Worm (Caenorhabditis elegans): ENCODE results near the gene aipr-1.

The aipr-1 gene

ce11 chrII:6615232-6616029 lies 21.4 kb upstream of the aipr-1 start:
- TF ChIP-seq sup-37 (GFP tag; optimal IDR thresholded peaks at IDR 0.05): no peak
- TF ChIP-seq ceh-90 (tag; optimal IDR thresholded peaks at IDR 0.05): no peak
- no peak for TF ChIP-seq isw-1 (GFP tag; IDR thresholded peaks at IDR 0.05)
- TF ChIP-seq jun-1 (tag; optimal IDR thresholded peaks at IDR 0.05): no peak
- TF ChIP-seq grh-1 (GFP tag; IDR thresholded peaks at IDR 0.05): no peak
- TF ChIP-seq ceh-88 (GFP tag; IDR thresholded peaks at IDR 0.05): no peak
- TF ChIP-seq elt-3 (tag; optimal IDR thresholded peaks at IDR 0.05): peak in 1 of 6 experiments; percentile 68
- TF ChIP-seq nhr-85 (tag): peak; percentile 84
- peak; percentile 83 for TF ChIP-seq elt-2 (tag; optimal IDR thresholded peaks at IDR 0.05)
- no peak for TF ChIP-seq swsn-7 (tag; optimal IDR thresholded peaks at IDR 0.05)
- TF ChIP-seq blmp-1 (tag; optimal IDR thresholded peaks at IDR 0.05): peak; percentile 95
- peak; percentile 39 for TF ChIP-seq lin-14 (GFP tag; optimal IDR thresholded peaks at IDR 0.05)
- TF ChIP-seq mdl-1 (tag; optimal IDR thresholded peaks at IDR 0.05): no peak
- no peak for TF ChIP-seq egl-13 (tag; optimal IDR thresholded peaks at IDR 0.05)

ce11 chrII:6614500-6614899 lies 20.4 kb upstream of the aipr-1 start:
- TF ChIP-seq elt-2 (tag; optimal IDR thresholded peaks at IDR 0.05): peak; percentile 63
- TF ChIP-seq mef-2 (tag; optimal IDR thresholded peaks at IDR 0.05): no peak
- no peak for TF ChIP-seq ets-5 (GFP tag; IDR thresholded peaks at IDR 0.05)

- TF ChIP-seq elt-2 (tag; optimal IDR thresholded peaks at IDR 0.05): peak; percentile 72
- TF ChIP-seq sptf-1 (tag; optimal IDR thresholded peaks at IDR 0.05): no peak
- peak in 1 of 2 experiments; percentile 34 for TF ChIP-seq lin-35 (GFP tag; optimal IDR thresholded peaks at IDR 0.05)
Measured at ce11 chrII:6612544-6612943, 18.5 kb upstream of the aipr-1 start.

ce11 chrII:6610262-6610661 lies 16.2 kb upstream of the aipr-1 start:
- TF ChIP-seq nhr-20 (tag; optimal IDR thresholded peaks at IDR 0.05): no peak
- no peak for TF ChIP-seq lin-35 (GFP tag; optimal IDR thresholded peaks at IDR 0.05)
- TF ChIP-seq pag-3 (tag; optimal IDR thresholded peaks at IDR 0.05; ENCODE audit: borderline replicate concordance, insufficient read depth): no peak
- TF ChIP-seq sox-4 (tag; optimal IDR thresholded peaks at IDR 0.05): no peak
- no peak for TF ChIP-seq nhr-12 (tag; optimal IDR thresholded peaks at IDR 0.05)
- TF ChIP-seq nhr-84 (tag; optimal IDR thresholded peaks at IDR 0.05): no peak
- peak; percentile 54 for TF ChIP-seq blmp-1 (tag; optimal IDR thresholded peaks at IDR 0.05)
- no peak for TF ChIP-seq sptf-1 (tag; optimal IDR thresholded peaks at IDR 0.05)
- no peak for TF ChIP-seq egl-27 (tag; optimal IDR thresholded peaks at IDR 0.05)
- TF ChIP-seq mdl-1 (tag; optimal IDR thresholded peaks at IDR 0.05): no peak
- peak; percentile 19 for TF ChIP-seq nhr-71 (tag; optimal IDR thresholded peaks at IDR 0.05)
- TF ChIP-seq lin-14 (GFP tag; optimal IDR thresholded peaks at IDR 0.05): peak; percentile 74
- TF ChIP-seq Y116A8C.19 (tag; optimal IDR thresholded peaks at IDR 0.05; ENCODE audit: borderline replicate concordance): no peak
- no peak for TF ChIP-seq fkh-10 (GFP tag; optimal IDR thresholded peaks at IDR 0.05)
- no peak for TF ChIP-seq unc-130 (tag; optimal IDR thresholded peaks at IDR 0.05)
- no peak for TF ChIP-seq lir-3 (tag; optimal IDR thresholded peaks at IDR 0.05; ENCODE audit: poor library complexity)
- TF ChIP-seq ztf-4 (tag; optimal IDR thresholded peaks at IDR 0.05): no peak
- TF ChIP-seq C16A3.4 (tag; optimal IDR thresholded peaks at IDR 0.05): peak; percentile 4
- no peak for TF ChIP-seq unc-98 (GFP tag; IDR thresholded peaks at IDR 0.05)
- no peak for TF ChIP-seq ama-1 (optimal IDR thresholded peaks at IDR 0.05)
- peak; percentile 1 for TF ChIP-seq nhr-90 (tag; optimal IDR thresholded peaks at IDR 0.05; ENCODE audit: poor library complexity)
- TF ChIP-seq lsy-2 (tag; optimal IDR thresholded peaks at IDR 0.05): peak; percentile 0 to 31
- no peak for TF ChIP-seq pax-3 (tag; optimal IDR thresholded peaks at IDR 0.05)
- TF ChIP-seq elt-3 (tag; optimal IDR thresholded peaks at IDR 0.05): peak in 3 of 6 experiments; percentile 13 to 48 (median 25)
- no peak for TF ChIP-seq tlp-1 (tag; optimal IDR thresholded peaks at IDR 0.05)
- no peak for TF ChIP-seq unc-62 (GFP tag; optimal IDR thresholded peaks at IDR 0.05)
- no peak for TF ChIP-seq egl-13 (tag; optimal IDR thresholded peaks at IDR 0.05)
- TF ChIP-seq sup-37 (GFP tag; optimal IDR thresholded peaks at IDR 0.05): no peak
- peak; percentile 66 for TF ChIP-seq mep-1 (tag; optimal IDR thresholded peaks at IDR 0.05)
- TF ChIP-seq ceh-8 (GFP tag; optimal IDR thresholded peaks at IDR 0.05): no peak
- no peak for TF ChIP-seq hpl-2 (GFP tag; optimal IDR thresholded peaks at IDR 0.05)
- TF ChIP-seq nhr-85 (tag): peak; percentile 87
- no peak for TF ChIP-seq lin-15B (tag; optimal IDR thresholded peaks at IDR 0.05)
- no peak for TF ChIP-seq aha-1 (tag; optimal IDR thresholded peaks at IDR 0.05)
- no peak for TF ChIP-seq mab-9 (GFP tag; IDR thresholded peaks at IDR 0.05)
